Worm (Caenorhabditis elegans) whole organism, early embryonic: ENCODE results near the gene K05F6.4.

Experiments used
- B0310.2 ChIP-seq: sonication (generic microtip); optimal IDR thresholded peaks from 2 replicates; lab custom pipeline; 2016; ENCODE audit warnings: mild to moderate bottlenecking, missing genetic modification characterization, missing compliant biosample characterization
- F13C5.2 ChIP-seq: sonication (generic microtip); optimal IDR thresholded peaks from 2 replicates; lab custom pipeline; 2017; ENCODE audit warnings: mild to moderate bottlenecking, missing genetic modification characterization, inconsistent platforms, missing compliant biosample characterization
- aly-1 ChIP-seq: sonication (generic microtip); optimal IDR thresholded peaks from 2 replicates; lab custom pipeline; 2016; ENCODE audit warnings: missing genetic modification characterization, missing compliant biosample characterization
- ama-1 ChIP-seq: fragments of 150-350 bp; optimal IDR thresholded peaks from 2 replicates; lab custom pipeline; 2014
- ceh-13 ChIP-seq: fragments of 200-800 bp; sonication (Bioruptor generic); optimal IDR thresholded peaks from 2 replicates; lab custom pipeline; 2018; ENCODE audit warnings: mild to moderate bottlenecking, missing genetic modification characterization, missing compliant biosample characterization
- ceh-36 ChIP-seq: sonication (generic microtip); optimal IDR thresholded peaks from 2 replicates; lab custom pipeline; 2016; ENCODE audit warnings: missing genetic modification characterization, inconsistent platforms, missing compliant biosample characterization
- ets-7 ChIP-seq: sonication (generic microtip); optimal IDR thresholded peaks from 2 replicates; lab custom pipeline; 2016; ENCODE audit warnings: missing genotype, missing genetic modification characterization, missing compliant biosample characterization
- flt-1 ChIP-seq: fragments of 200-800 bp; sonication (Bioruptor generic); IDR thresholded peaks from 2 replicates; pipeline ENCODE4 v1.3.6; 2022; ENCODE audit warnings: missing genetic modification characterization, missing compliant biosample characterization
- hmbx-1 ChIP-seq: sonication (generic microtip); optimal IDR thresholded peaks from 2 replicates; lab custom pipeline; 2016; ENCODE audit warnings: mild to moderate bottlenecking, missing genetic modification characterization, missing compliant biosample characterization
- hmg-4 ChIP-seq: fragments of 200-800 bp; sonication (Bioruptor generic); optimal IDR thresholded peaks from 2 replicates; lab custom pipeline; 2018; ENCODE audit warnings: mild to moderate bottlenecking, missing genetic modification characterization, missing compliant biosample characterization
- hnd-1 ChIP-seq: sonication (generic microtip); optimal IDR thresholded peaks from 2 replicates; lab custom pipeline; 2016; ENCODE audit warnings: missing genetic modification characterization, missing compliant biosample characterization
- pes-1 ChIP-seq: fragments of 200-800 bp; sonication (Bioruptor generic); IDR thresholded peaks from 2 replicates; pipeline ENCODE4 v1.3.6; 2022; ENCODE audit warnings: missing genetic modification reagents, missing genetic modification characterization, missing compliant biosample characterization
- scrt-1 ChIP-seq: fragments of 200-800 bp; sonication (Bioruptor generic); IDR thresholded peaks from 2 replicates; pipeline ENCODE4 v1.3.6; 2022; ENCODE audit warnings: missing genetic modification characterization, missing compliant biosample characterization
- sea-1 ChIP-seq: fragments of 200-800 bp; sonication (Bioruptor generic); conservative IDR thresholded peaks from 2 replicates; pipeline ENCODE4 v1.3.6; 2022; ENCODE audit warnings: missing genetic modification characterization, missing compliant biosample characterization
- tbx-11 ChIP-seq: fragments of 200-800 bp; sonication (Bioruptor generic); IDR thresholded peaks from 2 replicates; pipeline ENCODE4 v1.3.6; 2022; ENCODE audit warnings: missing genetic modification characterization, missing compliant biosample characterization
- tbx-37 ChIP-seq: fragments of 200-800 bp; sonication (Bioruptor generic); conservative IDR thresholded peaks from 2 replicates; pipeline ENCODE4 v1.3.6; 2022; ENCODE audit warnings: missing genetic modification reagents, missing genetic modification characterization, missing compliant biosample characterization
- tra-4 ChIP-seq: sonication (generic microtip); optimal IDR thresholded peaks from 2 replicates; lab custom pipeline; 2017; ENCODE audit warnings: missing genetic modification characterization, missing compliant biosample characterization

K05F6.4 gene

DNA sequence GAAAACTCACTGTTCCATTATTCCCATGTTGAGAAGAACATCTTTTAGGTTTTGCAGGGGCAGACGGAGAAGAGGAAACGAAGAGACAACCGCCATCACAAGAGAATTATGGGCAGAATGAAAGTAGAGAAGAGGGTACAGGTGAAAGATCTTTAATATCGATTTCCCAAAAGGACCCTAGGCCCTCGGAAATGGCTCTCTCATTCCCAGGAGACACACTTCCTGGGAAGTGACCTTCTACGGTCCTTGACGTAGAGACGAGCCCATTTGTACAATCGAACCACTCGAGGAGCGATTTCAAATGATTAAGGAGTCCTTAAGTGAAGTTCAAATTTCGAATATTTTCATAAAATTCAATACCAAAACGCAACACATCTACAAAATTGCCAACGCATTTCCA lies 27.8 kb downstream of the K05F6.4 start, which contains the start of gene fbxb-46:
TSS of gene fbxb-46 (minus strand) at position 101 of the 400 bp plus-strand sequence.
- TF ChIP-seq flt-1 (GFP tag; lab: Robert Waterston, UW): no peak
- TF ChIP-seq aly-1: no peak
- no peak for TF ChIP-seq tbx-37
- TF ChIP-seq hmbx-1 (tag; lab: Kevin White, UChicago): no peak
- TF ChIP-seq sea-1: no peak
- no peak for TF ChIP-seq tbx-11
- TF ChIP-seq hnd-1 (tag; lab: Kevin White, UChicago): no peak
- TF ChIP-seq B0310.2 (tag; lab: Kevin White, UChicago): no peak
- TF ChIP-seq hmg-4: no peak
- TF ChIP-seq F13C5.2: no peak
- no peak for TF ChIP-seq scrt-1 (GFP tag; lab: Robert Waterston, UW)
- no peak for TF ChIP-seq ceh-36 (tag; lab: Kevin White, UChicago)
- no peak for TF ChIP-seq tra-4 (tag; lab: Kevin White, UChicago)
- TF ChIP-seq ceh-13 (GFP tag; lab: Kevin White, UChicago): no peak

ce11 chrII:1576030-1576429 lies 32.7 kb downstream of the K05F6.4 start, which contains the start of gene K05F6.10:
TSS of gene K05F6.10 (minus strand) at chrII:1576130.
- TF ChIP-seq hmg-4 (no peak), B0310.2 (tag; lab: Kevin White, UChicago) (no peak), pes-1 (GFP tag; lab: Robert Waterston, UW) (no peak), tbx-37 (no peak), sea-1 (no peak), hmbx-1 (tag; lab: Kevin White, UChicago) (no peak), ama-1 (lab: Kevin White, UChicago) (no peak), tra-4 (tag; lab: Kevin White, UChicago) (no peak), flt-1 (GFP tag; lab: Robert Waterston, UW) (no peak), aly-1 (no peak), F13C5.2 (no peak), scrt-1 (GFP tag; lab: Robert Waterston, UW) (no peak), ets-7 (no peak), ceh-13 (GFP tag; lab: Kevin White, UChicago) (no peak), hnd-1 (tag; lab: Kevin White, UChicago) (no peak), tbx-11 (no peak), ceh-36 (tag; lab: Kevin White, UChicago) (no peak)

- TF ChIP-seq aly-1 (no peak), sea-1 (no peak), ceh-13 (GFP tag; lab: Kevin White, UChicago) (no peak), tra-4 (tag; lab: Kevin White, UChicago) (no peak), hmbx-1 (tag; lab: Kevin White, UChicago) (no peak), F13C5.2 (no peak), scrt-1 (GFP tag; lab: Robert Waterston, UW) (no peak), ceh-36 (tag; lab: Kevin White, UChicago) (no peak), flt-1 (GFP tag; lab: Robert Waterston, UW) (no peak), ets-7 (no peak), hmg-4 (no peak), ama-1 (lab: Kevin White, UChicago) (no peak), tbx-37 (no peak), hnd-1 (tag; lab: Kevin White, UChicago) (no peak), tbx-11 (no peak), pes-1 (GFP tag; lab: Robert Waterston, UW) (no peak)
Observed at ce11 chrII:1576772-1577171, 33.5 kb downstream of the K05F6.4 start.

DNA sequence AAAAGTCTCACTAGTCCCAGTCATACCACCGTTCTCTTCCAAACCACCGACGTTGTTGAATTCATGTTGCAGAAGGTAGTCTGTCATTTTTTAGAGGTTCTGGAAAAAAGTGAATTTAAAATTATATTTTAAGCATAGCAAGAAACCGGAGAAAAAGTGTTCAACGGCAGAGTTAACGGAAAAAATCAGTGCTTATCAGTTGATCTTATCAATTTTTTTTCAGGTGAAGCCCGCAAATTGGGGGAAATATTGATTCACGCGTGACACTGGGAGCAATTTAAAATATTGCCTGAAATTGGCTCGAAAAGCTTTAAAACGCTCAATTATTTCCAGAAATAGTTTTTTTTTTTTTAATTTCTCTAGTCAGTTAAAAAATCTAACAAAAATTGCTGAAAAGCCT lies 36.6 kb downstream of the K05F6.4 start, which contains the start of gene math-38:
TSS of gene math-38 (minus strand) at position 101 of the 400 bp plus-strand sequence.
- no peak for TF ChIP-seq aly-1
- no peak for TF ChIP-seq ceh-13 (GFP tag; lab: Kevin White, UChicago)
- no peak for TF ChIP-seq ama-1 (lab: Kevin White, UChicago)
- TF ChIP-seq F13C5.2: no peak
- no peak for TF ChIP-seq scrt-1 (GFP tag; lab: Robert Waterston, UW)
- no peak for TF ChIP-seq hmg-4
- TF ChIP-seq sea-1: no peak
- no peak for TF ChIP-seq B0310.2 (tag; lab: Kevin White, UChicago)
- TF ChIP-seq tbx-37: no peak
- no peak for TF ChIP-seq pes-1 (GFP tag; lab: Robert Waterston, UW)

DNA sequence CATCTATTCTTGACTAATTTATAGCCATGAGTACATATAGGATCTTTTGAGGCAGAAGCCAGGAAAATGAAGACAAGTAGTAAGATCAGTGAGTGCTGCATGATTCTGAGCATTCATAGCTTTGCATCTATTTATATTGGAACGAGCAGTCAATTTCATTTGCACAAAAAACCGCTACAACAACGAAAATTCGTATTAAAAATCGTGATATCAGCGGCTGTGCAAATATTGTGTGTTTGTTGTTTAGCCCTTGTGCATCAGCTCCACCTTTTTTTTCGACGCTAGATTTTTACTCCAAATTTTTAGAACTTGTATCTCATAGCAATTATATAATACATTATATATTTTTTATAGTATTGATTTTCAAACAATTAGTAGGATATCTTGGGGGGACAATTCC lies 40.9 kb downstream of the K05F6.4 start, which contains the start of gene clec-21:
TSS of gene clec-21 (minus strand) at position 101 of the 400 bp plus-strand sequence.
- TF ChIP-seq ama-1 (lab: Kevin White, UChicago) (no peak), hmbx-1 (tag; lab: Kevin White, UChicago) (no peak), F13C5.2 (no peak)

DNA sequence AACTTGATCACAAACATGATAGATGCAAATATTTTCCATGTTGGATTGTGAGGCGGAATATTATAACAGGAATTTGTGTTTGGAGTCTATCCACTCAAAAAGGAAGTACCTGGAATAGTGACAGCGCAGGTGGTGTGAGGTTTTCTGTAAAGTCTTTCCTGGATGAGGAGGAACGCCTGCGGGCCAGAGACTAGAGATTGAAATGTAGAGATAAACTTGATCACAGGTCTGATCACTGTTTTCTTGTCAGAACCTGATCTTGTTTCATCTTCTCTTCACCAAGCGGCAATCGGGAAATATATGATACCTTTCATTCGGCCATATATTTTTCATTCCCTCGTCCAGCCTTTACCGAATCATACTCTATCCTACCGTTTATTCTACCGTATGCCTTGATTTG lies 43.0 kb downstream of the K05F6.4 start, which contains the start of gene T07H3.8:
TSS of gene T07H3.8 (plus strand) at position 301 of the 400 bp plus-strand sequence.
- no peak for TF ChIP-seq tbx-37
- TF ChIP-seq hmg-4: no peak
- TF ChIP-seq ets-7: no peak
- no peak for TF ChIP-seq hnd-1 (tag; lab: Kevin White, UChicago)
- no peak for TF ChIP-seq ceh-36 (tag; lab: Kevin White, UChicago)
- no peak for TF ChIP-seq scrt-1 (GFP tag; lab: Robert Waterston, UW)
- no peak for TF ChIP-seq ceh-13 (GFP tag; lab: Kevin White, UChicago)
- TF ChIP-seq F13C5.2: no peak
- no peak for TF ChIP-seq aly-1
- no peak for TF ChIP-seq flt-1 (GFP tag; lab: Robert Waterston, UW)
- no peak for TF ChIP-seq B0310.2 (tag; lab: Kevin White, UChicago)
- no peak for TF ChIP-seq sea-1
- TF ChIP-seq hmbx-1 (tag; lab: Kevin White, UChicago): no peak
- no peak for TF ChIP-seq tra-4 (tag; lab: Kevin White, UChicago)
- TF ChIP-seq tbx-11: no peak
- TF ChIP-seq ama-1 (lab: Kevin White, UChicago): no peak
- no peak for TF ChIP-seq pes-1 (GFP tag; lab: Robert Waterston, UW)

DNA sequence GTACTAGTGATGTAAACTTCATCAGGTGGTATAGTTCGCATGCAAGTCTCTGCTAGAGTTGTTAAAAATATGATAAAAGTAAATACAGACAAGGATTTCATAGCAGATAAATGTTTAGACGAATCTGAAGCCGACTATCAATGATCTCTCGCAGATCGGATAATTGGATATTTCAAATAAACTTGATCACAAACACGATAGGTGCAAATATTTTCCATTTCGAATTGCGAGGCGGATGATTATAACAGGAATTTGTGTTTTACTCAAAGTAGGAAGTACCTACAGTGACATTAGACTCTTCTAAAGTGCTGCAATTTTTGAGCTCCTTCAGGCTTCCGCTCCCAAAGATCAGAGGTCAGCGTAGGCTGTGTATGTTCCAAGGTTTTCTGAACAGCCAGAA lies 46.6 kb downstream of the K05F6.4 start, which contains the start of gene T07H3.7:
TSS of gene T07H3.7 (minus strand) at position 101 of the 400 bp plus-strand sequence.
- no peak for TF ChIP-seq hnd-1 (tag; lab: Kevin White, UChicago)
- no peak for TF ChIP-seq ets-7
- TF ChIP-seq hmg-4: no peak
- no peak for TF ChIP-seq tbx-11
- TF ChIP-seq ceh-36 (tag; lab: Kevin White, UChicago): no peak
- TF ChIP-seq F13C5.2: no peak
- no peak for TF ChIP-seq flt-1 (GFP tag; lab: Robert Waterston, UW)
- no peak for TF ChIP-seq aly-1
- no peak for TF ChIP-seq scrt-1 (GFP tag; lab: Robert Waterston, UW)
- no peak for TF ChIP-seq pes-1 (GFP tag; lab: Robert Waterston, UW)
